Worm (Caenorhabditis elegans) whole organism, L1 larva: ENCODE data around the gene R04B3.1.

ENCODE experiments used
- ets-5 ChIP-seq: fragments of 200-800 bp; sonication (Bioruptor generic); IDR thresholded peaks from 2 replicates; pipeline ENCODE4 v1.3.6; 2022; ENCODE audit warnings: missing genetic modification characterization, missing compliant biosample characterization
- fkh-10 ChIP-seq: sonication (generic microtip); optimal IDR thresholded peaks from 2 replicates; lab custom pipeline; 2017; ENCODE audit warnings: missing biosample characterization, missing genetic modification reagents, missing genetic modification characterization
- fos-1 ChIP-seq: fragments of 150-350 bp; optimal IDR thresholded peaks from 2 replicates; lab custom pipeline; 2014; ENCODE audit warnings: missing biosample characterization, missing genetic modification characterization
- mep-1 ChIP-seq: fragments of 150-350 bp; optimal IDR thresholded peaks from 2 replicates; lab custom pipeline; 2014; ENCODE audit warnings: missing biosample characterization, missing genetic modification characterization
- skn-1 ChIP-seq: fragments of 150-350 bp; optimal IDR thresholded peaks from 2 replicates; lab custom pipeline; 2014; ENCODE audit warnings: missing biosample characterization, missing genetic modification characterization
- snpc-4 ChIP-seq: fragments of 150-350 bp; optimal IDR thresholded peaks from 2 replicates; lab custom pipeline; 2014; ENCODE audit warnings: missing biosample characterization, missing genetic modification characterization

- TF ChIP-seq fkh-10 (no peak), skn-1 (no peak), snpc-4 (tag; lab: Kevin White, UChicago) (no peak), fos-1 (tag; lab: Kevin White, UChicago) (no peak), mep-1 (tag; lab: Kevin White, UChicago) (no peak), ets-5 (GFP tag; lab: Robert Waterston, UW) (no peak)
Observed at ce11 chrX:2435353-2435752, 35.9 kb downstream of the R04B3.1 start.
